Worm (Caenorhabditis elegans) whole organism, L4/young adult: ENCODE measurements around the gene F32D8.4.

Experiments used
- W03F9.2 ChIP-seq: fragments of 150-350 bp; optimal IDR thresholded peaks from 2 replicates; lab custom pipeline; 2014; ENCODE audit warnings: missing biosample characterization, missing genetic modification characterization
- dao-5 ChIP-seq: sonication (generic microtip); optimal IDR thresholded peaks from 2 replicates; lab custom pipeline; 2016; ENCODE audit warnings: missing genotype, missing genetic modification characterization, moderate library complexity, missing compliant biosample characterization
- him-1 ChIP-seq: sonication (generic microtip); optimal IDR thresholded peaks from 2 replicates; lab custom pipeline; 2016; ENCODE audit warnings: missing genotype, missing genetic modification reagents, missing genetic modification characterization, missing compliant biosample characterization

- TF ChIP-seq dao-5 (tag; lab: Kevin White, UChicago): no peak
- TF ChIP-seq W03F9.2 (tag; lab: Kevin White, UChicago): no peak
- TF ChIP-seq him-1 (tag; lab: Kevin White, UChicago): no peak
These were observed 9.3 kb upstream of the F32D8.4 start, which contains the start of gene F32D8.8 for ce11 chrV:10902682-10903081.
